Fruit fly (Drosophila melanogaster) whole organism, prepupa: ENCODE results near the gene CG32548.

Source experiments
- CG15336 ChIP-seq: fragments of 200-800 bp; sonication (Bioruptor generic); IDR thresholded peaks from 2 replicates; pipeline ENCODE4 v1.3.6; 2022; ENCODE audit warnings: missing biosample characterization, missing genetic modification characterization
- CG16779 ChIP-seq: fragments of 200-800 bp; sonication (Bioruptor generic); optimal IDR thresholded peaks from 3 replicates; lab custom pipeline; 2017; ENCODE audit warnings: missing biosample characterization, mild to moderate bottlenecking, missing genetic modification characterization
- CG6276 ChIP-seq: fragments of 200-800 bp; sonication (Bioruptor generic); optimal IDR thresholded peaks from 2 replicates; lab custom pipeline; 2017; ENCODE audit warnings: missing biosample characterization, mild to moderate bottlenecking, missing genetic modification characterization
- CG6808 ChIP-seq: fragments of 200-800 bp; sonication (Bioruptor generic); optimal IDR thresholded peaks from 3 replicates; lab custom pipeline; 2017; ENCODE audit warnings: missing biosample characterization, missing genetic modification characterization, mild to moderate bottlenecking, moderate library complexity, missing genetic modification reagents
- CG8632 ChIP-seq: fragments of 200-800 bp; sonication (Bioruptor generic); optimal IDR thresholded peaks from 3 replicates; lab custom pipeline; 2016; ENCODE audit warnings: missing biosample characterization, missing genetic modification characterization
- Ets96B ChIP-seq: fragments of 200-800 bp; optimal IDR thresholded peaks from 2 replicates; lab custom pipeline; 2019; ENCODE audit warnings: missing biosample characterization, mild to moderate bottlenecking, missing genetic modification characterization, moderate library complexity
- Gug ChIP-seq: fragments of 200-800 bp; sonication (Bioruptor generic); IDR thresholded peaks from 2 replicates; pipeline ENCODE4 v1.3.6; 2022; ENCODE audit warnings: missing biosample characterization, missing genetic modification characterization
- Hr39 ChIP-seq: fragments of 200-800 bp; sonication (Bioruptor generic); optimal IDR thresholded peaks from 2 replicates; lab custom pipeline; 2016; ENCODE audit warnings: missing biosample characterization, missing genetic modification characterization
- pdm3 ChIP-seq: fragments of 200-800 bp; sonication (Bioruptor generic); optimal IDR thresholded peaks from 3 replicates; lab custom pipeline; 2016; ENCODE audit warnings: missing biosample characterization, missing genetic modification characterization

dm6 chrX:18395157-18395556, 45.2 kb downstream of the CG32548 start:
- TF ChIP-seq CG8632 (GFP tag; lab: Kevin White, UChicago) (no peak), Hr39 (GFP tag; lab: Kevin White, UChicago) (no peak), pdm3 (no peak), Gug (GFP tag; lab: Robert Waterston, UW) (no peak), CG15336 (GFP tag; lab: Robert Waterston, UW) (no peak), CG6276 (GFP tag; lab: Kevin White, UChicago) (no peak), CG16779 (tag; lab: Kevin White, UChicago) (no peak), Ets96B (tag; lab: Kevin White, UChicago) (no peak), CG6808 (GFP tag; lab: Kevin White, UChicago) (no peak)
